Worm (Caenorhabditis elegans): Measurements from ENCODE around the gene cht-6.

Gene cht-6

DNA sequence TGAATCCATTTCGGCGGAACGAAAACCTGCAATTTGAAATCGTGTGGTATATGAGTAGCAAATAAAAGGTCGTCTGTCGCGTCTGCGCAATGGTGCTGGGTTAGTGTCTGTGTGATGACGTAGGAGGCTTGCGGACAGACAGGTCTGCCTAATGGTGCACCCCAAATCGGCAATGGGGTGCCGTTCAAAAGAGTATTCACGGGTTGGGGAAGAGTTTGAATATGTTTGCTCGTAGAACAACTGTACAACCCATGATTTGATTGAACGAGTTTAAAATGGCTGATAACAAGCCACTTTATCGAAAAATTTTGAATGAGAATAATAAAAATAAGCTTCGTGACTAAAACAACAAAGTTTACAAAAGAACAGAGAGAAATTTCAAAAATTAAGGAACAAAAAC lies 11.1 kb downstream of the cht-6 start, which contains the start of gene T05H4.11:
T05H4.11 (minus strand) TSS at position 335 of the 400 bp plus-strand sequence.
- TF ChIP-seq unc-62 (GFP tag; optimal IDR thresholded peaks at IDR 0.05) = no peak

DNA sequence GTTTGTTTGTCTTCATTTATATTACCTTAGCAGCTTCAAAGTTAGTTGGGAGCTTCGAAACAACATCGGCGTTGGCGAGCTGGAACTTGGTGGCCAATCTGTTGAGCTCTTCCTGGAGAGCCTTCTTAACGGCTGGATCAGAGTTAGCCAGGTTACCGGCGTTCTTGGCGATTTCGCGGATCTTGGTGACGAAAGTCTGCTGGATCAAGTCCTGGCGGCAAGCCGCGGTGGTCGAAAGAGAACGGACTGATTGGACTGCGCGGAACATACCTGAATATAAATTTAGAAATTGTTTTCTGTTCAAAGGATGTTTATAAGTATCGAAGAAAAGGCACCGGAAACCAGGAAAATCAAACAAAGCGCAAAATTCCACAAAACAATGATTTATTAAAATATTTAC lies 12.1 kb downstream of the cht-6 start, which contains the start of gene atp-4:
atp-4 (minus strand) TSS at position 270 of the 400 bp plus-strand sequence.
- TF ChIP-seq unc-62 (GFP tag; optimal IDR thresholded peaks at IDR 0.05) = no peak

DNA sequence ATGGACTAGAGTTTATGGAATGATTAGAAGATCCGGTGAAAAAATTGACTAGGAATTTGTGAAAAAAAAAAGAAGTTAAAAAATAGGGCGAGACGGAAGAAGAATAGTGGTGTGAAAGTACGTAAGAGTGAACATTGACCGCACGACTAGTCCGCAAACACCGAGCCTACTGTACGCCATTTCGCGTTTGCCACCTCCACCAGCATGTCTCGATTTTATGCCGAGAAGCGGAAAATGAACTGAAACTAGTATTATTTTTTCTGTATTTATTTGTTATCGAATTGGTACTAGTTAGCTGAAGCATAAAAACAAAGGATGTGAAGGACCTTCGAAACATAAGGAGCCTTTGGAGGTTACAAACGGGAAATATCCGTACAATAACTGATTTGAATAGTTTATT lies 12.6 kb downstream of the cht-6 start:
- TF ChIP-seq unc-62 (GFP tag; optimal IDR thresholded peaks at IDR 0.05) = no peak

DNA sequence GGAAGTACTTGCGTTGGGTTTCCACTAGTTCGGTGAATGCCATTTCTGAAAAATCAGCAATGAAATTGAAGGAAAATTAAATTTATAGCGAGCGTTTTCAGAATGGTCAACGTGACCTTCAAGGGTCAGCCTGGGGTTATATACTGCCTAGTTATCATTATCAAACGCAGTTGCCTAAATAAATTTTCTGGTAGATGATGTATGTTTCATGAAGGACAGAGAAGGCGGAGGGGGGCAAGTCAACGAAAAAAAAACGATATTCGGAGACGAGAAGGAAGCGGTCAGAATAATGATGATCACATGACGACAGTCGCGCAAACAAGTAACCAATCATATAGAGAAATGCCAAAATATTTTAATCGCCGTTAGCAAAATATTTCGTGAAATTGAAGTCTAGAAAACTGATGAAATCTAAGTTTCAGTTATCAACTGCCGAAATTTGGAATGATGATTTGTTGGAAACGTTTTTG lies 15.1 kb downstream of the cht-6 start, which contains the start of gene alh-4:
alh-4 (minus strand) TSS at position 51 of the 470 bp plus-strand sequence.
- no peak for TF ChIP-seq unc-62 (GFP tag; optimal IDR thresholded peaks at IDR 0.05)

DNA sequence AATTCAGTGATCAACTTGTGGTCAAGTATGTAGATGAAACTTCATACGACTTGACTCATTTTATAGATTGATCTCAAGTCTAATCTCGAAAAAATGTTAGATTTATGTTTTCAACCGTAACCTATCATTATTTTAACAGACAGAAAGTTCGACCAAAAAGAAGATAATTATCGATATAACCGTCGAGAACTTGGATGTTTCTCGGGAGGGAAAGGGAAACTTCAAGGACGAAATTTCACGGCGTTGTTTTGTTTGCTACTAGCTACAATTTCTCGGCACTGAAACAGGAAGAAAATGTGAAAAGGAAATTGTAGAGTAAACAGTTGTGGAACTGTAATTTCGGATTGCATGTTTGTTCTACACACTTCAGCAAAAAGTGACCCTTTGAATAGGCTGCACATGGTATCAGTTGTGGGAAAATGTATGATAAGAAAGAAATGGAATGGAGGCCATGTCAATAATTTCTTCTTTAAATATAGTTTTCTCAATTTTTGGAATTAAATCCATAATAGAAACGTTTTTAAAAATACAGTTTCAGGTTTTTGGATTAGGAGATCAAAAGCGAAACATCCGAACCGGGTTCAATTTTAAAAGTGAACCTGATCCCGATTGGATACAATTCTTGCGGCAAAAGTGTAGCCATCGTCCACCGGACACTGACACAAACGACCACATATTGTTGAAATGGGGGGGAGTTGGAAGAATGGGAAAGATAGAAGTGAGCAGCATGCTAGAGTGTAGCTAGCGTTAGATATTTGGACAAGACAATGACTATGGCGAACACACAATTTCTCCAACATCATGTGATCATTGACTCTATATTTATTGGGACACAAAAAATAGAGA lies 16.0 kb downstream of the cht-6 start:
- TF ChIP-seq unc-62 (GFP tag; optimal IDR thresholded peaks at IDR 0.05) = no peak

DNA sequence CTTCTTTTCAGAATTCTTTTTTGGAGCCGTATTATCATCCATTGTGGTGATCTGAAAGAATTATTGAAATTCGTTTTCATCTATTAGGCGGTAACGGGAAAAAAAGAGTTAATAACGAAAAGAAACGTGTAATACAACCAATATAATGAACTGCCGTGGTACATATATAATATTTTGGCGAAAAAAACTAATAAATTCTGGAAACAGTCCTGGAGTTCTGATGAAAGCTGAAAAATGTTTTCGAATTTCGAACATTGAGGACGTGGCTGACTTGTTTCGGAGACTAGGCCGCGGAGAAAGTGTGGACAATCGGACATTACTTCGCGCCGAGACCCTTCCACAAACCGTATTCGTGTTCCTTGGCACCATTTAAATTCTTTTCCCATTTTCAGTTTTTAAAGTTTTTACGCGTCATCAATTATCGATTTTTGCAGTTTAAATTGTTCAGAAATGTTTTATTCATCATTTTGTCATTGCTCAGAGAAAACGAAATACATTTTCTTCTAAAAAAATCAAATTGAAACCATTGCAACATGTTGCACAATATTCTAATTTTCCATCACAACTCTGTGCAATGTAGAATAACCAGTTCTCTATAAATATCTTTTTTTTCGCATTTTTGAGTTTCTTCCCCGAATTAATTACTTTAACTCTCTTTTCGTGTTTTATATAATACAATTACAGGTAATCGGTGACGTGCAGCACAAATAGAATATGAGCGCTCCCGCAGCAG lies 18.8 kb downstream of the cht-6 start, which contains the start of the genes gad-1 and erfa-1:
gad-1 (minus strand) TSS at position 51 of the 733 bp plus-strand sequence.
erfa-1 (plus strand) TSS at position 683 of the 733 bp plus-strand sequence.
- no peak for TF ChIP-seq unc-62 (GFP tag; optimal IDR thresholded peaks at IDR 0.05)

DNA sequence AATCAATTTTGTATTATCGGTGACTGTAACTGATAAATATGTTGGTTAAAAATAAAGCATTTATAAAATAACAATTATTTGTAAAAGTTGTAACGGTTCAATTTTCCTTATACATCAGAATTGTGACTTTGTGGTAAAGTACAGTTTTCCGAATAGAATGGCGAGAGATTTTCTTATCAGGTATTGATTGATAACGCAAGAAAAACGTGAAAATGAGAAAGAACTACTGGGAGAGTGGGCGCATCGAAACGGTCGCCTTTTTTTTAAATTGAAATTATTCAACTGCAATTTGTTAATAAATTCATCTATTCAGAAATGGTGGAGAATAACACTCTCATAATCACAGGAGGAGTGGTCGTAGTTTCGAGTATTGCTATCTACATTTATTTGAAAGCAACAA lies 21.5 kb downstream of the cht-6 start, which contains the start of gene hpo-19:
hpo-19 (plus strand) TSS at position 314 of the 400 bp plus-strand sequence.
- no peak for TF ChIP-seq unc-62 (GFP tag; optimal IDR thresholded peaks at IDR 0.05)

DNA sequence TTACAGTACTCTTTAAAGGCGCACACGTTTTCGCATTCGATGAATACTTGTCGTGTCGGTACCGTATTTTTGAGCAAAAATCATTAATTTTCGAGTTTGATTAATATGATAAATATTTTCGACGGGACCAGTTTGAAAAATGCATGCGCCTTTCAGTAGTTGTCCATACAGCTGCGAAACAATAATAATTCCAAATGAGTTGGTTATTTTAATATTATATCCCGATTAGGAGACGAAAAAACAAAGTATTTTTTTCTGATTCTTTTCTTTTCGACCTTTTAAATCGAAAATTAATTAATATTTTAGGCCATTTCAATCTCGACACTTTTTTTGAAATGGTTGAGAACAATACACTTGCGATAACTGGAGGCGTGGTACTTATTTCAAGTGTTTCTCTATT lies 23.8 kb downstream of the cht-6 start, which contains the start of gene T05H4.4:
T05H4.4 (plus strand) TSS at position 301 of the 400 bp plus-strand sequence.
- no peak for TF ChIP-seq unc-62 (GFP tag; optimal IDR thresholded peaks at IDR 0.05)

DNA sequence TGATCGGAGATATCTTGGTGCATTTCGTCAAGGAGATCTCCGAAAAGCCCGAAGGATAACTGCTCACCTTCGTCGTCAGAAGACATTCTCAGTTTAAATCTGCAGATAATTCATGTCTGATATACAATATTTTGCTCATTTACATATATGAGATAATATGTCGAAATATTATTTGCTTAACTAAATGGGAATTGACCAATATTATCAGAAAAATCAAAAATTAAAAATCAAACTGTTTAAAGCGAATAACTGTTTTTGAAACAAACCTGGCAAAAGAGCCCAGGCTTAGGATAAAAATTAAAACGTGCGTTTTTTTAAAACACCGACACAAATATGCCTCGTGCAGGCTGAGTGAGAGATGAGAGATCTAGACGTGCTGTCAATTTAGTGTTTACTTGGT lies 26.8 kb downstream of the cht-6 start, which contains the start of gene T05H4.15:
T05H4.15 (minus strand) TSS at position 101 of the 400 bp plus-strand sequence.
- TF ChIP-seq unc-62 (GFP tag; optimal IDR thresholded peaks at IDR 0.05) = no peak

DNA sequence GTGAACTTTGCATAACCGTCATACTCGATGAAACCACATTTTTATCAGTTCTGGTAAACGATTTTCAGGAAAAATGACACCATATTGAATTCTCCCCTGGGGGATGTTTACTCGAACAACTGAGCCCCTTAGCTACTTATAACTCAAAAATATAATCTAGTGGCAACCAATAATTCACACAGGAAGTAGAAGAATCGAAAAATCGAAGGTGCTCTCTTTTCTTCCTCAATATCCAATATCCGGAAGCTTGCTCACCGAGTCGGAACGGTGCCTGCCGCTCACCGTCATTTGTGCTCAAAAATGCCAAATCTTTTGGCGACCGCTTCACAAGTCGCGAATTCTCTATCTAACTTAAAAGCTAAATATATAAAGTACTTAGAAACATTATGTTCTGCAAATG lies 27.2 kb downstream of the cht-6 start, which contains the start of gene T05H4.3:
T05H4.3 (plus strand) TSS at position 301 of the 400 bp plus-strand sequence.
- TF ChIP-seq unc-62 (GFP tag; optimal IDR thresholded peaks at IDR 0.05) = no peak

DNA sequence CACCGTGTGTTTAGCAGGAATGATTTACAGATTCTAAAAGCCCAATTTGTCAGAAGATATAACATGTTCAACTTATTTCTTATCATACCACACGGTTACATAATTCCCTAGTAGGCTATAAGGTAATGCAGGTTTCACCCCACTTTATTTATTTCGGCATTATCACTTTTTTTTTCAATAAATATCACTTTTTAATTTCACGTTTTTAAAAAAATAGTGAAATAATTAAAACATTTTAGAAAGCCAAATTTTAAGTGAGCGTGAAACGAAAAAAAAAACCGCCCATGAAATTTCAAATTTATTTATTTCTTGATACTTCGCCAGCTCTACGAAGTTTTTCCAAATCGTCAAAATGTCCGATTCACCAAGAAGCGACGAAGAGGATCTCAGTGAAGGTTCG lies 33.6 kb downstream of the cht-6 start, which contains the start of gene fbxa-196:
fbxa-196 (plus strand) TSS at position 301 of the 400 bp plus-strand sequence.
- no peak for TF ChIP-seq unc-62 (GFP tag; optimal IDR thresholded peaks at IDR 0.05)

DNA sequence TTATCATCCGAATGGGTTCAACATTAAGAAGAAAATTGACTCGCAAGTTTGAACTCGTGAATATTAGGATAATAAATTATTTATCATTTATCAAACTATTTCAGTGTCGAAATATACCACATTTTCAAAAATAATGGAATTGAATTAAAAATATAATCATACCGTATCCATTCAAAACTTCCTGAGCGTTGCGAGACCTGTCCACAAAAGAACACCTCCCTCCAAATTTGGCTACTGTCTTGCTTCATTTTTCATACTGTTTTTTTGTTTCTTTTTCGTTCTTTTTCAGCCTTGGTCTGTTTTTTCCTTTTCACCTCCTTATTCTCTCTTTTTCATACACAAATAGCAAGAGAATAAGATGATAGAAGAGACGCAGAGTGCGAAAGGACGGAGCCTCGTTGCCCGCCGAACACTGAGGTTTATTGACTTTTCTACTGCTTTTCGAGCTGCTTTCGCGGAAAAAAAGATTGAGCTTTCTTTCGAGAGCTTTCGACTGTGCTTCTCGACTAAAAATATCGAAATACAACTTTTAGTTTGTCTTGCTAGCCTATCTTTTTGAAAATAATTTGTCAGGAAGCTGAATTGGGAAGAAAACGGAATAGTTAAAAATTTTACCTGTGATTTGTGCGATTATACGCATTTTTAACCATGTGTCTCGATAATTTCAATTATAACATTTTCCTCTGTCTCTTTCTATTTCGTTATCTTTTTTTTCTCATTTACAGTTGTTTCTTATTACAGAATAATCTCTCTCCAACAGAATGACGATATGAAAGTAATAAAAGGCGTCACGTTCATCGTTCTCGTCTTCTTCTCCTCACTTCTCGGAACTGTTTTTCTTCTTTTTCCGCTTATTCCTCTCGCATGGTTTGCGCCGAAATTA lies 35.6 kb downstream of the cht-6 start, which contains the start of gene acl-8:
acl-8 (plus strand) TSS at position 742 of the 883 bp plus-strand sequence.
- no peak for TF ChIP-seq unc-62 (GFP tag; optimal IDR thresholded peaks at IDR 0.05)

DNA sequence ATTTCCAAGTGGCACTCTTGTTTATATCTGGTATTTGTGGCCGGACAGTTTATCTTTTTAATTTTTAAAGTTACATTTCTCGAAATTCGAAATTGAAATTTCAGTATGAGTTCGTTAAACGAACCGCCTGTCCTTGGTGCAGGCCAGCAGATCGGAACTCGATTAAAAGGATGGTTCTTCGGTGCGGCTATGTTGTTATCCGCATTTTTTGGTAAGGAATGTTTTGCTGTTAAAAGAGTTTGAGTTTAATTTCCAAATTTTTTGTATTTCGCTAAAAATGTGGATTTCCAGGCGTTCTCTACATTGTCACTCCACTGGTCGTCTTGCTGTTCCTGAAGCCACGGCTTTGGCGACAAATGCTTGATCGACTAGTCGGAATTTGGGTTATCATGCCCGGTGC lies 38.3 kb downstream of the cht-6 start, which contains the start of gene acl-9:
acl-9 (plus strand) TSS at position 105 of the 400 bp plus-strand sequence.
- no peak for TF ChIP-seq unc-62 (GFP tag; optimal IDR thresholded peaks at IDR 0.05)

DNA sequence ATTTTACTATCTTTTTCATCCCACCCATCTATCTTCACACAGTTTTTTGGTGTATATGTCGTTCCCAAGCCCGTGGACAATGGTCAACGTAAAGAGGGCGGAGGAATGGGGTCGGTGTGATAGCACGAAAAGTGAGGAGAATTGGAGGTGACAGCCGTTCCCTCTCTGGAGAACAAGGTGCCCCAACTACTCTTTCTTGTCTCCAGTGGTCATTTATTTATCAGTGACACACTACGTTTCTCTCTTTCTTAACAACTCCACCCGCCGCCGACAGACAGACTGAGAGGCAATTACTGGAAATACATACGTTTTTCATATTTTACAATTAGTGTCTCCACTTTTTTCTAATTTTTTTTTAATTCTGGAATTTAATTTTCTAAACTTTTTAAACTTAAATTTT lies 42.1 kb downstream of the cht-6 start:
- no peak for TF ChIP-seq unc-62 (GFP tag; optimal IDR thresholded peaks at IDR 0.05)
